Fruit fly (Drosophila melanogaster) whole organism, wandering third instar larva: ENCODE results near the gene CG14321.

Source experiments
- Abd-B ChIP-seq: fragments of >200 bp; optimal IDR thresholded peaks from 2 replicates; lab custom pipeline; 2017; ENCODE audit warnings: missing biosample characterization, missing genetic modification characterization
- CG32264 ChIP-seq: fragments of 200-800 bp; sonication (Bioruptor generic); optimal IDR thresholded peaks from 2 replicates; lab custom pipeline; 2016; ENCODE audit warnings: missing biosample characterization, missing genetic modification characterization
- CG9705 ChIP-seq: fragments of 200-800 bp; sonication (Bioruptor generic); optimal IDR thresholded peaks from 2 replicates; lab custom pipeline; 2018; ENCODE audit warnings: missing biosample characterization, mild to moderate bottlenecking, missing genetic modification characterization
- CrebA ChIP-seq: fragments of 200-800 bp; sonication (Bioruptor generic); optimal IDR thresholded peaks from 2 replicates; lab custom pipeline; 2016; ENCODE audit warnings: missing biosample characterization, mild to moderate bottlenecking, missing genetic modification characterization, borderline replicate concordance
- Dfd ChIP-seq: fragments of >200 bp; optimal IDR thresholded peaks from 2 replicates; lab custom pipeline; 2017; ENCODE audit warnings: missing biosample characterization, missing genetic modification characterization
- Dif ChIP-seq: fragments of 200-275, 200-300 bp; sonication (Bioruptor generic); optimal IDR thresholded peaks from 2 replicates; lab custom pipeline; 2018; ENCODE audit warnings: missing biosample characterization, missing genetic modification characterization; ENCODE audit not compliant: partially characterized antibody
- GATAd ChIP-seq: sonication (Bioruptor generic); optimal IDR thresholded peaks from 2 replicates; lab custom pipeline; 2016; ENCODE audit warnings: missing biosample characterization, missing genetic modification characterization
- HLH106 ChIP-seq: fragments of 200-800 bp; optimal IDR thresholded peaks from 3 replicates; lab custom pipeline; 2019; ENCODE audit warnings: missing biosample characterization, mild to moderate bottlenecking, missing genetic modification characterization, moderate library complexity
- Hnf4 ChIP-seq: fragments of 200-800 bp; sonication (Bioruptor generic); optimal IDR thresholded peaks from 2 replicates; lab custom pipeline; 2016; ENCODE audit warnings: missing biosample characterization, mild to moderate bottlenecking, missing genetic modification characterization
- Hr78 ChIP-seq: fragments of >200 bp; optimal IDR thresholded peaks from 2 replicates; lab custom pipeline; 2017; ENCODE audit warnings: missing biosample characterization, missing genetic modification characterization
- Hr83 ChIP-seq: fragments of 200-300 bp; sonication (Bioruptor generic); optimal IDR thresholded peaks from 2 replicates; lab custom pipeline; 2016; ENCODE audit warnings: missing biosample characterization, mild to moderate bottlenecking, missing genetic modification characterization, moderate library complexity; ENCODE audit not compliant: poor library complexity, severe bottlenecking
- Jra ChIP-seq: sonication (Bioruptor generic); optimal IDR thresholded peaks from 2 replicates; lab custom pipeline; 2016; ENCODE audit warnings: missing biosample characterization, missing genetic modification characterization
- Mio ChIP-seq: sonication (Bioruptor generic); optimal IDR thresholded peaks from 2 replicates; lab custom pipeline; 2016; ENCODE audit warnings: missing biosample characterization, missing genetic modification characterization
- Myc ChIP-seq: fragments of >200 bp; optimal IDR thresholded peaks from 2 replicates; lab custom pipeline; 2017
- N ChIP-seq: fragments of >200 bp; optimal IDR thresholded peaks from 2 replicates; lab custom pipeline; 2018; ENCODE audit warnings: missing biosample characterization, missing external identifiers, missing genetic modification characterization
- OdsH ChIP-seq: fragments of 200-800 bp; sonication (Bioruptor generic); optimal IDR thresholded peaks from 2 replicates; lab custom pipeline; 2016; ENCODE audit warnings: missing biosample characterization, mild to moderate bottlenecking, missing genetic modification characterization
- Rel ChIP-seq, 2 experiments: fragments of 200-800 bp; sonication (Bioruptor generic) in 1 of 2; optimal IDR thresholded peaks; 2 replicates in 1 of 2; 3 replicates in 1 of 2; lab custom pipeline; 2016 to 2019; ENCODE audit warnings: mild to moderate bottlenecking in 2 of 2, missing biosample characterization in 2 of 2, missing genetic modification characterization in 2 of 2, moderate library complexity in 1 of 2
- Sp1 ChIP-seq: fragments of 200-800 bp; sonication (Bioruptor generic); optimal IDR thresholded peaks from 3 replicates; lab custom pipeline; 2019; ENCODE audit warnings: missing biosample characterization, mild to moderate bottlenecking, missing genetic modification characterization, moderate library complexity
- Vsx2 ChIP-seq: fragments of 200-300, 225-300 bp; sonication (Bioruptor generic); optimal IDR thresholded peaks from 2 replicates; lab custom pipeline; 2018; ENCODE audit warnings: missing biosample characterization, missing genetic modification characterization; ENCODE audit not compliant: partially characterized antibody
- br ChIP-seq: fragments of 200-800 bp; sonication (Bioruptor generic); optimal IDR thresholded peaks from 2 replicates; lab custom pipeline; 2016; ENCODE audit warnings: missing biosample characterization, missing genetic modification characterization
- brk ChIP-seq: fragments of 200-800 bp; sonication (Bioruptor generic); optimal IDR thresholded peaks from 2 replicates; lab custom pipeline; 2016; ENCODE audit warnings: missing biosample characterization, mild to moderate bottlenecking, missing genetic modification characterization
- dl ChIP-seq, 2 experiments: fragments of 175-275, 200-275 bp in 1 of 2; fragments of 200-275 bp in 1 of 2; sonication (Bioruptor generic); optimal IDR thresholded peaks; lab custom pipeline; 2018; ENCODE audit warnings: mild to moderate bottlenecking in 2 of 2, missing biosample characterization in 2 of 2, missing genetic modification characterization in 2 of 2, moderate library complexity in 2 of 2; ENCODE audit not compliant: partially characterized antibody in 2 of 2, insufficient read depth in 1 of 2
- dmrt93B ChIP-seq: fragments of 200-800 bp; sonication (Bioruptor generic); optimal IDR thresholded peaks from 2 replicates; lab custom pipeline; 2018; ENCODE audit warnings: missing biosample characterization, mild to moderate bottlenecking, missing genetic modification characterization
- dsf ChIP-seq: sonication (Bioruptor generic); optimal IDR thresholded peaks from 2 replicates; lab custom pipeline; 2016; ENCODE audit warnings: missing biosample characterization, missing genetic modification characterization, borderline replicate concordance
- ey ChIP-seq: fragments of 200-800 bp; sonication (Bioruptor generic); optimal IDR thresholded peaks from 2 replicates; lab custom pipeline; 2016; ENCODE audit warnings: missing biosample characterization, missing genetic modification characterization
- foxo ChIP-seq, 2 experiments: fragments of 200-800 bp; sonication (Bioruptor generic); optimal IDR thresholded peaks; 2 replicates in 1 of 2; 3 replicates in 1 of 2; lab custom pipeline; 2016 to 2017; ENCODE audit warnings: missing biosample characterization in 2 of 2, missing genetic modification characterization in 2 of 2
- fru ChIP-seq: fragments of 200-800 bp; sonication (Bioruptor generic); optimal IDR thresholded peaks from 3 replicates; lab custom pipeline; 2016; ENCODE audit warnings: missing biosample characterization, mild to moderate bottlenecking, missing genetic modification characterization
- h ChIP-seq: fragments of 200-800 bp; sonication (Bioruptor generic); optimal IDR thresholded peaks from 3 replicates; lab custom pipeline; 2016; ENCODE audit warnings: missing biosample characterization, mild to moderate bottlenecking, missing genetic modification characterization
- jim ChIP-seq: fragments of 175-275, 200-325 bp; sonication (Bioruptor generic); optimal IDR thresholded peaks from 2 replicates; lab custom pipeline; 2016; ENCODE audit warnings: missing biosample characterization, mild to moderate bottlenecking, missing genetic modification characterization
- lola ChIP-seq: fragments of >200 bp; optimal IDR thresholded peaks from 2 replicates; lab custom pipeline; 2017; ENCODE audit warnings: missing biosample characterization, missing genetic modification characterization
- pan ChIP-seq: fragments of >200 bp; optimal IDR thresholded peaks from 2 replicates; lab custom pipeline; 2017
- psq ChIP-seq: fragments of 200-800 bp; sonication (Bioruptor generic); optimal IDR thresholded peaks from 3 replicates; lab custom pipeline; 2017; ENCODE audit warnings: missing biosample characterization, mild to moderate bottlenecking, missing genetic modification characterization, moderate library complexity
- rgr ChIP-seq: fragments of 200-800 bp; sonication (Bioruptor generic); optimal IDR thresholded peaks from 3 replicates; lab custom pipeline; 2016; ENCODE audit warnings: missing biosample characterization, mild to moderate bottlenecking, missing genetic modification characterization
- sage ChIP-seq: fragments of 200-800 bp; sonication (Bioruptor generic); optimal IDR thresholded peaks from 2 replicates; lab custom pipeline; 2016; ENCODE audit warnings: missing biosample characterization, mild to moderate bottlenecking, missing genetic modification characterization
- sv ChIP-seq: fragments of 200-800 bp; sonication (Bioruptor generic); optimal IDR thresholded peaks from 3 replicates; lab custom pipeline; 2016; ENCODE audit warnings: missing biosample characterization, missing genetic modification characterization
- tai ChIP-seq: sonication (Bioruptor generic); optimal IDR thresholded peaks from 2 replicates; lab custom pipeline; 2016; ENCODE audit warnings: missing biosample characterization, missing genetic modification characterization
- usp ChIP-seq: fragments of >200 bp; optimal IDR thresholded peaks from 2 replicates; lab custom pipeline; 2017; ENCODE audit warnings: missing biosample characterization, missing genetic modification characterization
- woc ChIP-seq: sonication (Bioruptor generic); optimal IDR thresholded peaks from 2 replicates; lab custom pipeline; 2016; ENCODE audit warnings: missing biosample characterization, mild to moderate bottlenecking, missing genetic modification characterization

The CG14321 gene

dm6 chr3R:17703691-17704537 lies 29.5 kb upstream of the CG14321 start:
- TF ChIP-seq CrebA (GFP tag; lab: Kevin White, UChicago) (peak; percentile 98), CG32264 (GFP tag; lab: Kevin White, UChicago) (peak; percentile 100), HLH106 (peak; percentile 99), h (GFP tag; lab: Kevin White, UChicago) (peak; percentile 100), dsf (GFP tag; lab: Kevin White, UChicago) (peak; percentile 98), sv (GFP tag; lab: Kevin White, UChicago) (peak; percentile 99), Vsx2 (GFP tag; lab: Kevin White, UChicago) (no peak), GATAd (GFP tag; lab: Kevin White, UChicago) (peak; percentile 98), ey (GFP tag; lab: Kevin White, UChicago) (peak; percentile 100), lola (GFP tag; lab: Kevin White, UChicago) (no peak), CG9705 (GFP tag; lab: Kevin White, UChicago) (peak; percentile 96), dmrt93B (peak; percentile 99), Abd-B (GFP tag; lab: Kevin White, UChicago) (no peak), Mio (GFP tag; lab: Kevin White, UChicago) (peak; percentile 96), OdsH (GFP tag; lab: Kevin White, UChicago) (peak; percentile 100), rgr (peak; percentile 100), dl (GFP tag; optimal IDR thresholded peaks at IDR 0.05; lab: Kevin White, UChicago; ENCODE audit: insufficient read depth in 1 of 2, partially characterized antibody in 2 of 2) (no peak), Rel (GFP tag; optimal IDR thresholded peaks at IDR 0.05; lab: Kevin White, UChicago) (peak; percentile 99), Rel (tag; optimal IDR thresholded peaks at IDR 0.05; lab: Kevin White, UChicago) (peak; percentile 89), Dif (GFP tag; lab: Kevin White, UChicago) (peak; percentile 9), psq (GFP tag; lab: Kevin White, UChicago) (peak; percentile 99), Myc (lab: Kevin White, UChicago) (no peak), pan (lab: Kevin White, UChicago) (no peak), jim (GFP tag; lab: Kevin White, UChicago) (peak; percentile 76), br (GFP tag; lab: Kevin White, UChicago) (peak; percentile 100), fru (GFP tag; lab: Kevin White, UChicago) (peak; percentile 100), tai (peak; percentile 99), Hr83 (GFP tag; lab: Kevin White, UChicago) (peak; percentile 99), Hr78 (GFP tag; lab: Kevin White, UChicago) (no peak), N (GFP tag; lab: Kevin White, UChicago) (no peak), brk (GFP tag; lab: Kevin White, UChicago) (peak; percentile 99), Dfd (GFP tag; lab: Kevin White, UChicago) (peak; percentile 95), Jra (GFP tag; lab: Kevin White, UChicago) (peak; percentile 99), sage (GFP tag; lab: Kevin White, UChicago) (peak; percentile 99), woc (GFP tag; lab: Kevin White, UChicago) (peak; percentile 99), usp (peak; percentile 38), foxo (GFP tag; optimal IDR thresholded peaks at IDR 0.05; lab: Kevin White, UChicago) (peak; percentile 99 to 100), Sp1 (GFP tag; lab: Kevin White, UChicago) (peak; percentile 100), Hnf4 (peak; percentile 100)

dm6 chr3R:17704538-17704854 lies 28.9 kb upstream of the CG14321 start:
- TF ChIP-seq fru (GFP tag; lab: Kevin White, UChicago) (peak; percentile 54), OdsH (GFP tag; lab: Kevin White, UChicago) (no peak), Vsx2 (GFP tag; lab: Kevin White, UChicago) (no peak), Rel (GFP tag; optimal IDR thresholded peaks at IDR 0.05; lab: Kevin White, UChicago) (no peak), Rel (tag; optimal IDR thresholded peaks at IDR 0.05; lab: Kevin White, UChicago) (peak; percentile 41), dl (GFP tag; optimal IDR thresholded peaks at IDR 0.05; lab: Kevin White, UChicago; ENCODE audit: insufficient read depth in 1 of 2, partially characterized antibody in 2 of 2) (peak in 1 of 2 experiments; percentile 14), Hnf4 (no peak), GATAd (GFP tag; lab: Kevin White, UChicago) (no peak)
